Fruit fly (Drosophila melanogaster) whole organism, embryonic: ENCODE results near the gene CG17010.

Experiments used
- CG10565 ChIP-seq: fragments of 200-800 bp; sonication (Bioruptor generic); optimal IDR thresholded peaks from 3 replicates; lab custom pipeline; 2016; ENCODE audit warnings: missing biosample characterization, mild to moderate bottlenecking, missing genetic modification characterization
- CG12391 ChIP-seq: fragments of 200-800 bp; sonication (Bioruptor generic); optimal IDR thresholded peaks from 3 replicates; lab custom pipeline; 2018; ENCODE audit warnings: missing biosample characterization, mild to moderate bottlenecking, missing genetic modification characterization, moderate library complexity
- CG15696 ChIP-seq: fragments of 200-800 bp; sonication (Bioruptor generic); optimal IDR thresholded peaks from 2 replicates; lab custom pipeline; 2019; ENCODE audit warnings: missing biosample characterization, mild to moderate bottlenecking, missing genetic modification characterization, moderate library complexity
- CG16863 ChIP-seq: fragments of 200-800 bp; sonication (Bioruptor generic); optimal IDR thresholded peaks from 3 replicates; lab custom pipeline; 2016; ENCODE audit warnings: missing biosample characterization, missing genetic modification characterization
- CG17361 ChIP-seq: fragments of 200-800 bp; sonication (Bioruptor generic); IDR thresholded peaks from 3 replicates; pipeline ENCODE4 v1.3.6; 2022; ENCODE audit warnings: missing biosample characterization, missing genetic modification characterization
- CG18476 ChIP-seq: fragments of 200-800 bp; sonication (Bioruptor generic); optimal IDR thresholded peaks from 2 replicates; lab custom pipeline; 2016; ENCODE audit warnings: missing biosample characterization, mild to moderate bottlenecking, missing genetic modification characterization
- CG31388 ChIP-seq: fragments of 200-800 bp; sonication (Bioruptor generic); optimal IDR thresholded peaks from 2 replicates; lab custom pipeline; 2016; ENCODE audit warnings: missing biosample characterization, missing genetic modification characterization
- CG42726 ChIP-seq: fragments of 200-800 bp; sonication (Bioruptor generic); IDR thresholded peaks from 2 replicates; pipeline ENCODE4 v1.3.6; 2022; ENCODE audit warnings: missing biosample characterization, missing genetic modification characterization; ENCODE audit not compliant: partially characterized antibody
- CG4854 ChIP-seq: fragments of 200-800 bp; sonication (Bioruptor generic); optimal IDR thresholded peaks from 2 replicates; lab custom pipeline; 2016; ENCODE audit warnings: missing biosample characterization, missing genetic modification characterization, inconsistent platforms
- CG5245 ChIP-seq: fragments of 200-800 bp; sonication (Bioruptor generic); optimal IDR thresholded peaks from 3 replicates; lab custom pipeline; 2016; ENCODE audit warnings: missing biosample characterization, missing genetic modification characterization
- CG6175 ChIP-seq: fragments of 200-800 bp; sonication (Bioruptor generic); IDR thresholded peaks from 3 replicates; pipeline ENCODE4 v1.3.6; 2022; ENCODE audit warnings: missing biosample characterization, missing genetic modification characterization
- CG6272 ChIP-seq: fragments of 200-800 bp; sonication (Bioruptor generic); IDR thresholded peaks from 2 replicates; pipeline ENCODE4 v1.3.6; 2022; ENCODE audit warnings: missing biosample characterization, missing genetic modification characterization
- CG6689 ChIP-seq: fragments of 200-800 bp; sonication (Bioruptor generic); IDR thresholded peaks from 2 replicates; pipeline ENCODE4 v1.3.6; 2022; ENCODE audit warnings: missing biosample characterization, missing genetic modification characterization
- CG7745 ChIP-seq: fragments of 200-800 bp; sonication (Bioruptor generic); optimal IDR thresholded peaks from 2 replicates; lab custom pipeline; 2018; ENCODE audit warnings: missing biosample characterization, mild to moderate bottlenecking, missing genetic modification characterization, moderate library complexity
- CG8290 ChIP-seq, 3 experiments: fragments of 200-800 bp; sonication (Bioruptor generic); optimal IDR thresholded peaks; 2 replicates each; lab custom pipeline; 2016 to 2019; ENCODE audit warnings: missing biosample characterization in 3 of 3, missing genetic modification characterization in 3 of 3, mild to moderate bottlenecking in 2 of 3, moderate library complexity in 1 of 3
- CG8924 ChIP-seq: fragments of 200-800 bp; optimal IDR thresholded peaks from 3 replicates; lab custom pipeline; 2019; ENCODE audit warnings: missing biosample characterization, mild to moderate bottlenecking, missing genetic modification characterization, moderate library complexity
- CG9876 ChIP-seq: fragments of 200-800 bp; sonication (Bioruptor generic); optimal IDR thresholded peaks from 2 replicates; lab custom pipeline; 2016; ENCODE audit warnings: missing biosample characterization, missing genetic modification characterization
- ERR ChIP-seq: fragments of 200-800 bp; sonication (Bioruptor generic); optimal IDR thresholded peaks from 2 replicates; lab custom pipeline; 2016; ENCODE audit warnings: missing biosample characterization, missing genetic modification characterization
- Hey ChIP-seq: fragments of 200-800 bp; sonication (Bioruptor generic); optimal IDR thresholded peaks from 3 replicates; lab custom pipeline; 2018; ENCODE audit warnings: missing biosample characterization, mild to moderate bottlenecking, missing genetic modification characterization
- Lim3 ChIP-seq: fragments of 200-800 bp; sonication (Bioruptor generic); IDR thresholded peaks from 2 replicates; pipeline ENCODE4 v1.3.6; 2022; ENCODE audit warnings: missing biosample characterization, missing genetic modification characterization
- NC2β ChIP-seq: fragments of 200-800 bp; sonication (Bioruptor generic); optimal IDR thresholded peaks from 2 replicates; lab custom pipeline; 2016; ENCODE audit warnings: missing biosample characterization, missing genetic modification characterization
- Sox100B ChIP-seq: fragments of 200-800 bp; sonication (Bioruptor generic); optimal IDR thresholded peaks from 3 replicates; lab custom pipeline; 2018; ENCODE audit warnings: missing biosample characterization, mild to moderate bottlenecking, missing genetic modification characterization
- Sox102F ChIP-seq: fragments of 200-800 bp; sonication (Bioruptor generic); optimal IDR thresholded peaks from 2 replicates; lab custom pipeline; 2018; ENCODE audit warnings: missing biosample characterization, mild to moderate bottlenecking, missing genetic modification characterization, moderate library complexity
- Sry-β ChIP-seq: fragments of 200-800 bp; sonication (Bioruptor generic); optimal IDR thresholded peaks from 2 replicates; lab custom pipeline; 2018; ENCODE audit warnings: missing biosample characterization, mild to moderate bottlenecking, missing genetic modification characterization, moderate library complexity
- Tbp ChIP-seq: fragments of >200 bp; optimal IDR thresholded peaks from 2 replicates; lab custom pipeline; 2018; ENCODE audit warnings: missing biosample characterization, missing genetic modification characterization
- YL-1 ChIP-seq: fragments of 200-800 bp; sonication (Bioruptor generic); optimal IDR thresholded peaks from 3 replicates; lab custom pipeline; 2017; ENCODE audit warnings: missing biosample characterization, mild to moderate bottlenecking, missing genetic modification characterization
- abd-A ChIP-seq: fragments of 200-800 bp; sonication (Bioruptor generic); optimal IDR thresholded peaks from 3 replicates; lab custom pipeline; 2019; ENCODE audit warnings: missing biosample characterization, mild to moderate bottlenecking, missing genetic modification characterization, moderate library complexity
- caup ChIP-seq: fragments of 200-800 bp; sonication (Bioruptor generic); optimal IDR thresholded peaks from 3 replicates; lab custom pipeline; 2017; ENCODE audit warnings: missing biosample characterization, mild to moderate bottlenecking, missing genetic modification characterization, moderate library complexity; ENCODE audit not compliant: severe bottlenecking
- ci ChIP-seq: fragments of 200-800 bp; sonication (Bioruptor generic); IDR thresholded peaks from 3 replicates; pipeline ENCODE4 v1.3.6; 2022; ENCODE audit warnings: missing biosample characterization, missing genetic modification characterization
- dimm ChIP-seq: fragments of 200-800 bp; sonication (Bioruptor generic); IDR thresholded peaks from 2 replicates; pipeline ENCODE4 v1.3.6; 2022; ENCODE audit warnings: missing biosample characterization, missing genetic modification characterization
- ftz-f1 ChIP-seq: fragments of 200-800 bp; sonication (Bioruptor generic); optimal IDR thresholded peaks from 2 replicates; lab custom pipeline; 2016; ENCODE audit warnings: missing biosample characterization, missing genetic modification characterization
- gcm ChIP-seq: fragments of 200-800 bp; sonication (Bioruptor generic); optimal IDR thresholded peaks from 2 replicates; lab custom pipeline; 2019; ENCODE audit warnings: missing biosample characterization, mild to moderate bottlenecking, missing genetic modification characterization, moderate library complexity
- grau ChIP-seq: fragments of 200-800 bp; optimal IDR thresholded peaks from 3 replicates; lab custom pipeline; 2019; ENCODE audit warnings: missing biosample characterization, mild to moderate bottlenecking, missing genetic modification characterization, moderate library complexity
- jumu ChIP-seq: fragments of 200-800 bp; sonication (Bioruptor generic); optimal IDR thresholded peaks from 3 replicates; lab custom pipeline; 2016; ENCODE audit warnings: missing biosample characterization, missing genetic modification characterization
- ken ChIP-seq: fragments of 200-800 bp; sonication (Bioruptor generic); IDR thresholded peaks from 3 replicates; pipeline ENCODE4 v1.3.6; 2022; ENCODE audit warnings: missing biosample characterization, missing genetic modification characterization
- maf-S ChIP-seq: fragments of 200-800 bp; sonication (Bioruptor generic); optimal IDR thresholded peaks from 2 replicates; lab custom pipeline; 2016; ENCODE audit warnings: missing biosample characterization, missing genetic modification characterization
- pita ChIP-seq: fragments of 200-800 bp; sonication (Bioruptor generic); optimal IDR thresholded peaks from 2 replicates; lab custom pipeline; 2017; ENCODE audit warnings: missing biosample characterization, mild to moderate bottlenecking, missing genetic modification characterization
- ranshi ChIP-seq: fragments of 200-800 bp; sonication (Bioruptor generic); IDR thresholded peaks from 2 replicates; pipeline ENCODE4 v1.3.6; 2022; ENCODE audit warnings: missing biosample characterization, missing genetic modification characterization
- rib ChIP-seq: fragments of 200-800 bp; sonication (Bioruptor generic); IDR thresholded peaks from 2 replicates; pipeline ENCODE4 v1.3.6; 2022; ENCODE audit warnings: missing biosample characterization, missing genetic modification characterization
- sim ChIP-seq: fragments of 200-800 bp; sonication (Bioruptor generic); IDR thresholded peaks from 2 replicates; pipeline ENCODE4 v1.3.6; 2022; ENCODE audit warnings: missing biosample characterization, missing genetic modification characterization
- sisA ChIP-seq: fragments of 200-800 bp; sonication (Bioruptor generic); IDR thresholded peaks from 2 replicates; pipeline ENCODE4 v1.3.6; 2022; ENCODE audit warnings: missing biosample characterization, missing genetic modification characterization
- sr ChIP-seq: fragments of 200-800 bp; sonication (Bioruptor generic); IDR thresholded peaks from 3 replicates; pipeline ENCODE4 v1.3.6; 2022; ENCODE audit warnings: missing biosample characterization, missing genetic modification characterization
- ssp ChIP-seq: fragments of 200-800 bp; sonication (Bioruptor generic); IDR thresholded peaks from 2 replicates; pipeline ENCODE4 v1.3.6; 2022; ENCODE audit warnings: missing biosample characterization, missing genetic modification characterization
- stwl ChIP-seq: fragments of 200-800 bp; sonication (Bioruptor generic); optimal IDR thresholded peaks from 3 replicates; lab custom pipeline; 2018; ENCODE audit warnings: missing biosample characterization, mild to moderate bottlenecking, missing genetic modification characterization, moderate library complexity
- unpg ChIP-seq: fragments of 200-800 bp; sonication (Bioruptor generic); optimal IDR thresholded peaks from 3 replicates; lab custom pipeline; 2018; ENCODE audit warnings: missing biosample characterization, mild to moderate bottlenecking, missing genetic modification characterization, moderate library complexity
- zen ChIP-seq: fragments of 200-800 bp; sonication (Bioruptor generic); optimal IDR thresholded peaks from 3 replicates; lab custom pipeline; 2018; ENCODE audit warnings: missing biosample characterization, mild to moderate bottlenecking, missing genetic modification characterization, moderate library complexity

Gene CG17010

DNA sequence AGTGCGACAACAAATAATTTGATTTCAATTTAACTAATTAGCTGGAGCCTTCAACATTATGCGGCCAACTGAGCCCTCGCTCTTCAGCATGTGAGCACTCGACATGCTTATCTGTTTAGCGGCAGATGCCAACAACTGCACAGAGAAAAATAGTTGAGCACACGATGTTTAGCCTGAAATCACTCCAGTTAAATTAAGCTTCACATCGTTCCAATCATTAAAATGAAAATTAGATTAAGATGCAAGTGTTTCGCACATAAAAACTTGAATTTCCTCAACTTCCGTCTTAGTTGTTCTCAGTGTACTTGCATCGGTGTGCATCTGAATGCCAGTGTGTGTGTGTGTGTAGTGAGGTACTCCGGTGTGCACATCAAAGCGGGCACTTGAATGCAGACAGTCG lies 5.4 kb upstream of the CG17010 start (continued):
- TF ChIP-seq CG12391 (tag; lab: Kevin White, UChicago) (peak; percentile 68), dimm (0 out of 2 replicates have a peak, but pooled peaks have one; percentile 14), CG6175 (no peak), Sry-β (GFP tag; lab: Kevin White, UChicago) (no peak), abd-A (tag; lab: Kevin White, UChicago) (no peak), YL-1 (no peak), sisA (GFP tag; lab: Robert Waterston, UW) (peak; percentile 52), CG4854 (no peak), CG16863 (GFP tag; lab: Kevin White, UChicago) (no peak), Sox100B (GFP tag; lab: Kevin White, UChicago) (peak; percentile 24), ranshi (GFP tag; lab: Robert Waterston, UW) (peak; percentile 30; the same call in 1 of the 2 replicates), ftz-f1 (GFP tag; lab: Kevin White, UChicago) (no peak), NC2β (GFP tag; lab: Kevin White, UChicago) (peak; percentile 67), rib (GFP tag; lab: Robert Waterston, UW) (no peak), CG8290 (GFP tag; optimal IDR thresholded peaks at IDR 0.05; lab: Kevin White, UChicago) (peak; percentile 9), CG8290 (tag; optimal IDR thresholded peaks at IDR 0.05; lab: Kevin White, UChicago) (no peak), CG7745 (tag; lab: Kevin White, UChicago) (no peak), CG42726 (GFP tag; lab: Robert Waterston, UW) (no peak), grau (tag; lab: Kevin White, UChicago) (peak; percentile 43), Lim3 (GFP tag; lab: Robert Waterston, UW) (no peak), caup (GFP tag; lab: Kevin White, UChicago) (no peak), CG5245 (peak; percentile 15), CG31388 (GFP tag; lab: Kevin White, UChicago) (no peak), stwl (tag; lab: Kevin White, UChicago) (peak; percentile 7), Hey (tag; lab: Kevin White, UChicago) (no peak), gcm (GFP tag; lab: Kevin White, UChicago) (peak; percentile 21), sim (peak; percentile 51; the same call in 1 of the 2 replicates), zen (peak; percentile 62), ken (GFP tag; lab: Robert Waterston, UW) (peak; percentile 73), Tbp (GFP tag; lab: Kevin White, UChicago) (no peak), CG9876 (peak; percentile 25), CG6689 (GFP tag; lab: Robert Waterston, UW) (peak; percentile 23; the same call in 1 of the 2 replicates), ci (GFP tag; lab: Robert Waterston, UW) (peak; percentile 87), CG6272 (GFP tag; lab: Robert Waterston, UW) (no peak), maf-S (GFP tag; lab: Kevin White, UChicago) (no peak), CG8924 (peak; percentile 70), ssp (GFP tag; lab: Robert Waterston, UW) (no peak; the same call in 1 of the 2 replicates), pita (GFP tag; lab: Kevin White, UChicago) (no peak), ERR (GFP tag; lab: Kevin White, UChicago) (no peak), CG15696 (peak; percentile 70), CG10565 (GFP tag; lab: Kevin White, UChicago) (no peak), unpg (GFP tag; lab: Kevin White, UChicago) (peak; percentile 51), sr (GFP tag; lab: Robert Waterston, UW) (no peak), jumu (GFP tag; lab: Kevin White, UChicago) (peak; percentile 56), Sox102F (peak; percentile 49), CG18476 (GFP tag; lab: Kevin White, UChicago) (no peak), CG17361 (GFP tag; lab: Robert Waterston, UW) (0 out of 3 replicates have a peak, but pooled peaks have one; percentile 33)
